Worm (Caenorhabditis elegans) whole organism, young adult: ENCODE measurements around the gene C25H3.11.
"Not testable (repeated sequence)": the region's sequence is repeated elsewhere in the genome, so short reads cannot be mapped to it uniquely, and the experiment has no call there.

Experiments
- F57C9.4 ChIP-seq: sonication (generic microtip); optimal IDR thresholded peaks from 2 replicates; lab custom pipeline; 2017; ENCODE audit warnings: mild to moderate bottlenecking, missing genetic modification characterization, missing compliant biosample characterization
- ZK185.1 ChIP-seq: sonication (generic microtip); optimal IDR thresholded peaks from 2 replicates; lab custom pipeline; 2016; ENCODE audit warnings: mild to moderate bottlenecking, missing genetic modification characterization, missing compliant biosample characterization; ENCODE audit not compliant: poor library complexity, severe bottlenecking
- aptf-2 ChIP-seq: fragments of 200-800 bp; sonication (Bioruptor generic); conservative IDR thresholded peaks from 2 replicates; pipeline ENCODE4 v1.3.6; 2022; ENCODE audit warnings: missing genetic modification reagents, missing genetic modification characterization, missing compliant biosample characterization
- dpl-1 ChIP-seq: fragments of 150-350 bp; optimal IDR thresholded peaks from 2 replicates; lab custom pipeline; 2014; ENCODE audit warnings: missing biosample characterization, missing genetic modification reagents, missing genetic modification characterization
- efl-1 ChIP-seq: fragments of 150-350 bp; optimal IDR thresholded peaks from 2 replicates; lab custom pipeline; 2014; ENCODE audit warnings: missing biosample characterization, missing genetic modification reagents, missing genetic modification characterization
- egl-44 ChIP-seq: fragments of 200-800 bp; sonication (Bioruptor generic); IDR thresholded peaks from 2 replicates; pipeline ENCODE4 v1.3.6; 2022; ENCODE audit warnings: missing genetic modification reagents, missing genetic modification characterization, missing compliant biosample characterization
- egrh-3 ChIP-seq: fragments of 200-800 bp; sonication (Bioruptor generic); IDR thresholded peaks from 2 replicates; pipeline ENCODE4 v1.3.6; 2022; ENCODE audit warnings: missing genetic modification reagents, missing genetic modification characterization, missing compliant biosample characterization
- gei-17 ChIP-seq: fragments of 200-800 bp; sonication (Bioruptor generic); optimal IDR thresholded peaks from 2 replicates; lab custom pipeline; 2018; ENCODE audit warnings: mild to moderate bottlenecking, missing genetic modification characterization, missing compliant biosample characterization
- pha-4 ChIP-seq: fragments of 150-350 bp; sonication (generic microtip); optimal IDR thresholded peaks from 2 replicates; lab custom pipeline; 2014; ENCODE audit warnings: missing biosample characterization, missing genetic modification reagents, missing genetic modification characterization
- repo-1 ChIP-seq: sonication (generic microtip); optimal IDR thresholded peaks from 2 replicates; lab custom pipeline; 2017; ENCODE audit warnings: mild to moderate bottlenecking, missing genetic modification characterization, missing compliant biosample characterization
- sdz-38 ChIP-seq: sonication (generic microtip); optimal IDR thresholded peaks from 2 replicates; lab custom pipeline; 2016; ENCODE audit warnings: missing genotype, missing genetic modification characterization, missing compliant biosample characterization
- unc-130 ChIP-seq: sonication (generic microtip); optimal IDR thresholded peaks from 2 replicates; lab custom pipeline; 2016; ENCODE audit warnings: missing genetic modification reagents, missing genetic modification characterization, missing compliant biosample characterization
- ztf-26 ChIP-seq: sonication (generic microtip); optimal IDR thresholded peaks from 2 replicates; lab custom pipeline; 2017; ENCODE audit warnings: missing genetic modification characterization, missing compliant biosample characterization

- TF ChIP-seq dpl-1; gei-17 (GFP tag; lab: Kevin White, UChicago); egrh-3 (GFP tag; lab: Robert Waterston, UW); ZK185.1 (tag; lab: Kevin White, UChicago); ztf-26 (tag; lab: Kevin White, UChicago); efl-1 (GFP tag; lab: Kevin White, UChicago); repo-1 (tag; lab: Kevin White, UChicago); unc-130 (GFP tag; lab: Kevin White, UChicago); pha-4; egl-44; F57C9.4 (tag; lab: Kevin White, UChicago); aptf-2 (GFP tag; lab: Robert Waterston, UW); sdz-38 (tag; lab: Kevin White, UChicago): not testable (repeated sequence)
Measured at ce11 chrII:5622383-5622939, 66.4 kb downstream of the C25H3.11 start, which contains the start of the genes eif-3.L and npl-4.2.
